Fruit fly (Drosophila melanogaster) whole organism, embryonic: ENCODE data around the gene CG4596.

Source experiments
- B-H2 ChIP-seq: fragments of 200-800 bp; sonication (Bioruptor generic); optimal IDR thresholded peaks from 2 replicates; lab custom pipeline; 2018; ENCODE audit warnings: missing biosample characterization, mild to moderate bottlenecking, missing genetic modification characterization
- CG10147 ChIP-seq: fragments of 200-800 bp; sonication (Bioruptor generic); optimal IDR thresholded peaks from 2 replicates; lab custom pipeline; 2019; ENCODE audit warnings: missing biosample characterization, mild to moderate bottlenecking, missing genetic modification characterization, moderate library complexity
- CG11085 ChIP-seq: fragments of 200-800 bp; sonication (Bioruptor generic); IDR thresholded peaks from 2 replicates; pipeline ENCODE4 v1.3.6; 2022; ENCODE audit warnings: missing biosample characterization, missing genetic modification characterization
- CG11247 ChIP-seq: fragments of 200-800 bp; sonication (Bioruptor generic); IDR thresholded peaks from 2 replicates; pipeline ENCODE4 v1.3.6; 2022; ENCODE audit warnings: missing biosample characterization, missing genetic modification characterization
- CG13296 ChIP-seq: fragments of 200-800 bp; sonication (Bioruptor generic); optimal IDR thresholded peaks from 3 replicates; lab custom pipeline; 2018; ENCODE audit warnings: missing biosample characterization, mild to moderate bottlenecking, missing genetic modification characterization
- CG14441 ChIP-seq: fragments of 200-800 bp; sonication (Bioruptor generic); IDR thresholded peaks from 2 replicates; pipeline ENCODE4 v1.3.6; 2022; ENCODE audit warnings: missing biosample characterization, missing genetic modification characterization
- CG15073 ChIP-seq: fragments of 200-800 bp; sonication (Bioruptor generic); optimal IDR thresholded peaks from 2 replicates; lab custom pipeline; 2016; ENCODE audit warnings: missing biosample characterization, missing genetic modification characterization
- CG1602 ChIP-seq: fragments of 200-800 bp; sonication (Bioruptor generic); optimal IDR thresholded peaks from 3 replicates; lab custom pipeline; 2016; ENCODE audit warnings: missing biosample characterization, missing genetic modification characterization
- CG17802 ChIP-seq: fragments of 200-800 bp; sonication (Bioruptor generic); optimal IDR thresholded peaks from 2 replicates; lab custom pipeline; 2018; ENCODE audit warnings: missing biosample characterization, mild to moderate bottlenecking, missing genetic modification characterization, moderate library complexity
- CG18599 ChIP-seq: fragments of 200-800 bp; sonication (Bioruptor generic); optimal IDR thresholded peaks from 3 replicates; lab custom pipeline; 2017; ENCODE audit warnings: missing biosample characterization, missing genetic modification characterization, mild to moderate bottlenecking, moderate library complexity, missing genetic modification reagents
- CG18619 ChIP-seq: fragments of 200-800 bp; sonication (Bioruptor generic); optimal IDR thresholded peaks from 3 replicates; lab custom pipeline; 2017; ENCODE audit warnings: missing biosample characterization, mild to moderate bottlenecking, missing genetic modification characterization
- CG2678 ChIP-seq: fragments of 200-800 bp; sonication (Bioruptor generic); optimal IDR thresholded peaks from 3 replicates; lab custom pipeline; 2019; ENCODE audit warnings: missing biosample characterization, mild to moderate bottlenecking, missing genetic modification characterization, moderate library complexity
- CG34224 ChIP-seq: fragments of 200-800 bp; sonication (Bioruptor generic); IDR thresholded peaks from 3 replicates; pipeline ENCODE4 v1.3.6; 2022; ENCODE audit warnings: missing biosample characterization, missing genetic modification characterization; ENCODE audit not compliant: partially characterized antibody
- CG34376 ChIP-seq: fragments of 200-800 bp; sonication (Bioruptor generic); optimal IDR thresholded peaks from 2 replicates; lab custom pipeline; 2018; ENCODE audit warnings: missing biosample characterization, mild to moderate bottlenecking, missing genetic modification characterization
- CG5180 ChIP-seq: fragments of 200-800 bp; sonication (Bioruptor generic); optimal IDR thresholded peaks from 3 replicates; lab custom pipeline; 2017; ENCODE audit warnings: missing biosample characterization, missing genetic modification characterization, mild to moderate bottlenecking, moderate library complexity, missing genetic modification reagents
- CG6813 ChIP-seq: fragments of 200-800 bp; sonication (Bioruptor generic); optimal IDR thresholded peaks from 2 replicates; lab custom pipeline; 2017; ENCODE audit warnings: missing biosample characterization, missing genetic modification characterization, mild to moderate bottlenecking, moderate library complexity, missing genetic modification reagents
- CG7372 ChIP-seq: fragments of 200-800 bp; sonication (Bioruptor generic); IDR thresholded peaks from 2 replicates; pipeline ENCODE4 v1.3.6; 2022; ENCODE audit warnings: missing biosample characterization, missing genetic modification characterization
- CG7839 ChIP-seq: fragments of 200-800 bp; sonication (Bioruptor generic); optimal IDR thresholded peaks from 3 replicates; lab custom pipeline; 2018; ENCODE audit warnings: missing biosample characterization, mild to moderate bottlenecking, missing genetic modification characterization, moderate library complexity
- CoRest ChIP-seq: fragments of 200-800 bp; sonication (Bioruptor generic); optimal IDR thresholded peaks from 3 replicates; lab custom pipeline; 2018; ENCODE audit warnings: missing biosample characterization, mild to moderate bottlenecking, missing genetic modification characterization, moderate library complexity
- Deaf1 ChIP-seq: fragments of 200-800 bp; optimal IDR thresholded peaks from 3 replicates; lab custom pipeline; 2019; ENCODE audit warnings: missing biosample characterization, mild to moderate bottlenecking, missing genetic modification characterization, moderate library complexity
- Gsc ChIP-seq: fragments of 200-800 bp; sonication (Bioruptor generic); IDR thresholded peaks from 2 replicates; pipeline ENCODE4 v1.3.6; 2022; ENCODE audit warnings: missing biosample characterization, missing genetic modification characterization
- Hey ChIP-seq: fragments of 200-800 bp; sonication (Bioruptor generic); optimal IDR thresholded peaks from 3 replicates; lab custom pipeline; 2018; ENCODE audit warnings: missing biosample characterization, mild to moderate bottlenecking, missing genetic modification characterization
- Hr78 ChIP-seq, 2 experiments: fragments of 200-800 bp in 1 of 2; fragments of >200 bp in 1 of 2; sonication (Bioruptor generic) in 1 of 2; optimal IDR thresholded peaks; 2 replicates each; lab custom pipeline; 2017 to 2019; ENCODE audit warnings: missing biosample characterization in 2 of 2, missing genetic modification characterization in 2 of 2, mild to moderate bottlenecking in 1 of 2, moderate library complexity in 1 of 2
- Mad ChIP-seq: fragments of 200-800 bp; sonication (Bioruptor generic); optimal IDR thresholded peaks from 2 replicates; lab custom pipeline; 2016; ENCODE audit warnings: missing biosample characterization, missing genetic modification characterization
- Nf-YB ChIP-seq: fragments of 200-800 bp; sonication (Bioruptor generic); optimal IDR thresholded peaks from 3 replicates; lab custom pipeline; 2019; ENCODE audit warnings: missing biosample characterization, mild to moderate bottlenecking, missing genetic modification characterization, moderate library complexity
- NfI ChIP-seq: fragments of 200-800 bp; sonication (Bioruptor generic); optimal IDR thresholded peaks from 3 replicates; lab custom pipeline; 2018; ENCODE audit warnings: missing biosample characterization, mild to moderate bottlenecking, missing genetic modification characterization, moderate library complexity
- Oaz ChIP-seq: fragments of 200-800 bp; sonication (Bioruptor generic); IDR thresholded peaks from 2 replicates; pipeline ENCODE4 v1.3.6; 2022; ENCODE audit warnings: missing biosample characterization, missing genetic modification characterization
- PHDP ChIP-seq: fragments of 200-800 bp; sonication (Bioruptor generic); optimal IDR thresholded peaks from 3 replicates; lab custom pipeline; 2018; ENCODE audit warnings: missing biosample characterization, mild to moderate bottlenecking, missing genetic modification characterization, moderate library complexity
- Pdp1 ChIP-seq, 2 experiments: fragments of 200-800 bp; sonication (Bioruptor generic); optimal IDR thresholded peaks; 3 replicates each; lab custom pipeline; 2016; ENCODE audit warnings: missing biosample characterization in 2 of 2, missing genetic modification characterization in 2 of 2, mild to moderate bottlenecking in 1 of 2, moderate library complexity in 1 of 2
- Side ChIP-seq: fragments of 200-800 bp; sonication (Bioruptor generic); optimal IDR thresholded peaks from 2 replicates; lab custom pipeline; 2016; ENCODE audit warnings: missing biosample characterization, missing genetic modification characterization
- amos ChIP-seq: fragments of 200-800 bp; sonication (Bioruptor generic); IDR thresholded peaks from 2 replicates; pipeline ENCODE4 v1.3.6; 2022; ENCODE audit warnings: missing biosample characterization, missing genetic modification characterization; ENCODE audit not compliant: partially characterized antibody
- cato ChIP-seq: fragments of 200-800 bp; sonication (Bioruptor generic); optimal IDR thresholded peaks from 2 replicates; lab custom pipeline; 2016; ENCODE audit warnings: missing biosample characterization, missing genetic modification characterization, borderline replicate concordance
- cwo ChIP-seq: fragments of 200-800 bp; sonication (Bioruptor generic); optimal IDR thresholded peaks from 3 replicates; lab custom pipeline; 2017; ENCODE audit warnings: missing biosample characterization, missing genetic modification characterization, mild to moderate bottlenecking, moderate library complexity, missing genetic modification reagents
- emc ChIP-seq: fragments of 200-800 bp; sonication (Bioruptor generic); optimal IDR thresholded peaks from 2 replicates; lab custom pipeline; 2016; ENCODE audit warnings: missing biosample characterization, missing genetic modification characterization
- ems ChIP-seq: fragments of 200-800 bp; sonication (Bioruptor generic); optimal IDR thresholded peaks from 3 replicates; lab custom pipeline; 2016; ENCODE audit warnings: missing biosample characterization, missing genetic modification characterization
- exex ChIP-seq: fragments of 200-800 bp; sonication (Bioruptor generic); optimal IDR thresholded peaks from 4 replicates; lab custom pipeline; 2018; ENCODE audit warnings: missing biosample characterization, mild to moderate bottlenecking, missing genetic modification characterization, moderate library complexity
- gsb ChIP-seq: fragments of 200-800 bp; sonication (Bioruptor generic); IDR thresholded peaks from 2 replicates; pipeline ENCODE4 v1.3.6; 2022; ENCODE audit warnings: missing biosample characterization, missing genetic modification characterization
- nau ChIP-seq: fragments of 200-800 bp; sonication (Bioruptor generic); optimal IDR thresholded peaks from 3 replicates; lab custom pipeline; 2017; ENCODE audit warnings: missing biosample characterization, mild to moderate bottlenecking, missing genetic modification characterization, missing genetic modification reagents
- org-1 ChIP-seq: fragments of 200-800 bp; sonication (Bioruptor generic); optimal IDR thresholded peaks from 2 replicates; lab custom pipeline; 2017; ENCODE audit warnings: missing biosample characterization, missing genetic modification characterization
- peb ChIP-seq: fragments of 200-800 bp; sonication (Bioruptor generic); IDR thresholded peaks from 2 replicates; pipeline ENCODE4 v1.3.6; 2022; ENCODE audit warnings: missing biosample characterization, missing genetic modification characterization
- sens ChIP-seq: fragments of 200-800 bp; sonication (Bioruptor generic); peaks from one replicate; lab custom pipeline; 2016; ENCODE audit warnings: missing biosample characterization, missing genetic modification characterization
- sqz ChIP-seq: fragments of 200-800 bp; sonication (Bioruptor generic); optimal IDR thresholded peaks from 3 replicates; lab custom pipeline; 2018; ENCODE audit warnings: missing biosample characterization, mild to moderate bottlenecking, missing genetic modification characterization
- stc ChIP-seq: fragments of 200-800 bp; sonication (Bioruptor generic); IDR thresholded peaks from 2 replicates; pipeline ENCODE4 v1.3.6; 2022; ENCODE audit warnings: missing biosample characterization, missing genetic modification characterization
- sug ChIP-seq: fragments of 200-800 bp; optimal IDR thresholded peaks from 2 replicates; lab custom pipeline; 2019; ENCODE audit warnings: missing biosample characterization, mild to moderate bottlenecking, missing genetic modification characterization, moderate library complexity
- tap ChIP-seq: fragments of 200-800 bp; optimal IDR thresholded peaks from 3 replicates; lab custom pipeline; 2019; ENCODE audit warnings: missing biosample characterization, mild to moderate bottlenecking, missing genetic modification characterization, moderate library complexity
- tgo ChIP-seq: fragments of 200-800 bp; sonication (Bioruptor generic); IDR thresholded peaks from 3 replicates; pipeline ENCODE4 v1.3.6; 2022; ENCODE audit warnings: missing biosample characterization, missing genetic modification characterization
- trh ChIP-seq: fragments of 200-800 bp; sonication (Bioruptor generic); optimal IDR thresholded peaks from 2 replicates; lab custom pipeline; 2016; ENCODE audit warnings: missing biosample characterization, missing genetic modification characterization
- unpg ChIP-seq: fragments of 200-800 bp; sonication (Bioruptor generic); optimal IDR thresholded peaks from 3 replicates; lab custom pipeline; 2018; ENCODE audit warnings: missing biosample characterization, mild to moderate bottlenecking, missing genetic modification characterization, moderate library complexity

Gene CG4596

DNA sequence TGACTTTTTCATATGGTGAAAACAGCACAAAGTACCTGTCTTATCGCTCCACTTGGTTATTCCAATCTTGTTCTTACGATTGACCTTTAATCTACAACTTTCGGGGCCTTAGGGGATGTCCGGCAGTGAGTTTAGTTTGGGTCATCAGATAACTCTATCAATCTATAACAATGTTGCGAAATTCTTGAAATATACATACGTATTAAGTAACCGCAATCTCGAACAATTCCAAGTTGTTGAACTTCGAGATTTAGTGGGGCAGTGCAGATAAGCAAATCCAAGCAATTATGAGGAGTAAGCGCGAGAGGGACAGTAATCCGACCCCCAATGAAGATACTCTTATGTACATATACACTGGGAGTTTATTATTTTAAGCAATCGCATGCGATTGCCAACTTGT, 2.3 kb upstream of the CG4596 start:
- TF ChIP-seq CG7372 (no peak), tgo (GFP tag; lab: Robert Waterston, UW) (no peak), peb (no peak), Hr78 (GFP tag; optimal IDR thresholded peaks at IDR 0.05; lab: Kevin White, UChicago) (peak in 1 of 2 experiments; percentile 12), sens (GFP tag; lab: Kevin White, UChicago) (peak; percentile 37), Nf-YB (no peak), CG15073 (GFP tag; lab: Kevin White, UChicago) (no peak), unpg (GFP tag; lab: Kevin White, UChicago) (no peak), sug (tag; lab: Kevin White, UChicago) (peak; percentile 92), Side (GFP tag; lab: Kevin White, UChicago) (no peak), CG18619 (GFP tag; lab: Kevin White, UChicago) (no peak), Deaf1 (no peak), CG7839 (tag; lab: Kevin White, UChicago) (no peak), Pdp1 (GFP tag; optimal IDR thresholded peaks at IDR 0.05; lab: Kevin White, UChicago) (peak in 1 of 2 experiments; percentile 58), CG34376 (GFP tag; lab: Kevin White, UChicago) (peak; percentile 20)
- TF ChIP-seq, all 482 proteins: peak for 5

DNA sequence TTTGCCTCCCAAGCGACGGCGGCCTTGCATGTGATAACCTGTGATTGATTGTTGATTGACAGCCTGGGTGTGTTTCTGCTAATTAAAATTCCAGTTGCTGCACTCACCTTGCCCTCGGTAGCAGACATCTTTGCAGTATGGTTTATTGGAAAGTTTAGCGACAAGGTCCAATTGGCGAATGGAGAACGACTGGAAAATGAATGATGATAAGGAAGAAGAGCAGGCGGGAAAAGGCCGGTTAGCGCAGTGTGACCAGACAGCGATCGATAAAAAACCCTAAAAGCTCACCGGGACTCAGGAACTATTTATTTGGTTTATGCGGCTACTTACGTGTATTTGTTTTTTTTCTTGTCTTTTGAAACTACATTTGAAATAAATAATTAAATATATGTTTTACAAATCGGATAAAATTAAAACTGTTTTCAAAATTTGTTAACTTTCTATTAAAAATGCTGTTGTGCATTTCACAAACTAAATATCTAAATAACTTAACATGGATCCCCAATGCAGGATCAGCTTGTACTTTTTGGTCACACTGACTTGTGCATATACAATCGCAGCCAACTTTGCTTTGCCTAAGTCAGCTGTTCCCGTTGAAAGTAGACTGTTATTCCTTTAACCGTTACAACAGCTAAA, 572 bp upstream of the CG4596 start, which contains the start of gene Fdh:
TSS of gene Fdh (minus strand) at position 234 of the 636 bp plus-strand sequence.
- TF ChIP-seq cato (GFP tag; lab: Kevin White, UChicago), result peak; percentile 35
- TF ChIP-seq cwo (GFP tag; lab: Kevin White, UChicago), result peak; percentile 22
- TF ChIP-seq Oaz (GFP tag; lab: Robert Waterston, UW), result no peak
- peak; percentile 58 for TF ChIP-seq CG10147 (GFP tag; lab: Kevin White, UChicago)
- peak; percentile 49 for TF ChIP-seq nau (GFP tag; lab: Kevin White, UChicago)
- TF ChIP-seq CG6813, result no peak
- peak; percentile 12; the same call in 1 of the 2 replicates for TF ChIP-seq stc (GFP tag; lab: Robert Waterston, UW)
- no peak for TF ChIP-seq CG11085 (GFP tag; lab: Robert Waterston, UW)
- peak; percentile 5 for TF ChIP-seq B-H2 (GFP tag; lab: Kevin White, UChicago)
- TF ChIP-seq CoRest, result peak; percentile 84
- TF ChIP-seq CG5180 (GFP tag; lab: Kevin White, UChicago), result peak; percentile 4
- peak; percentile 61 for TF ChIP-seq CG13296 (GFP tag; lab: Kevin White, UChicago)
- TF ChIP-seq CG2678 (tag; lab: Kevin White, UChicago), result peak; percentile 67
- peak; percentile 40 for TF ChIP-seq exex (tag; lab: Kevin White, UChicago)
- no peak for TF ChIP-seq CG34224 (GFP tag; lab: Robert Waterston, UW)
- TF ChIP-seq gsb, result no peak
- TF ChIP-seq Hey, result no peak
- peak; percentile 8 for TF ChIP-seq org-1 (GFP tag; lab: Kevin White, UChicago)
- TF ChIP-seq ems (GFP tag; lab: Kevin White, UChicago), result peak; percentile 21
- peak; percentile 68 for TF ChIP-seq NfI (GFP tag; lab: Kevin White, UChicago)
- TF ChIP-seq CG17802 (tag; lab: Kevin White, UChicago), result no peak
- peak; percentile 70 for TF ChIP-seq PHDP (tag; lab: Kevin White, UChicago)
- no peak for TF ChIP-seq amos (GFP tag; lab: Robert Waterston, UW)
- peak; percentile 57 for TF ChIP-seq tap (tag; lab: Kevin White, UChicago)
- TF ChIP-seq sqz (GFP tag; lab: Kevin White, UChicago), result peak; percentile 60
- no peak for TF ChIP-seq CG14441
- peak; percentile 58 for TF ChIP-seq CG1602 (GFP tag; lab: Kevin White, UChicago)
- peak; percentile 55 for TF ChIP-seq CG18599
- TF ChIP-seq CG11247 (GFP tag; lab: Robert Waterston, UW), result no peak
- TF ChIP-seq emc (GFP tag; lab: Kevin White, UChicago), result no peak
- TF ChIP-seq Mad (GFP tag; lab: Kevin White, UChicago), result peak; percentile 12
- no peak for TF ChIP-seq Gsc
- TF ChIP-seq trh (GFP tag; lab: Kevin White, UChicago), result no peak
